Fruit fly (Drosophila melanogaster) whole organism, wandering third instar larva: Measurements from ENCODE around the gene dpr9.

Experiments
- Abd-B ChIP-seq: fragments of >200 bp; optimal IDR thresholded peaks from 2 replicates; lab custom pipeline; 2017; ENCODE audit warnings: missing biosample characterization, missing genetic modification characterization
- CG32264 ChIP-seq: fragments of 200-800 bp; sonication (Bioruptor generic); optimal IDR thresholded peaks from 2 replicates; lab custom pipeline; 2016; ENCODE audit warnings: missing biosample characterization, missing genetic modification characterization
- CG9705 ChIP-seq: fragments of 200-800 bp; sonication (Bioruptor generic); optimal IDR thresholded peaks from 2 replicates; lab custom pipeline; 2018; ENCODE audit warnings: missing biosample characterization, mild to moderate bottlenecking, missing genetic modification characterization
- CrebA ChIP-seq: fragments of 200-800 bp; sonication (Bioruptor generic); optimal IDR thresholded peaks from 2 replicates; lab custom pipeline; 2016; ENCODE audit warnings: missing biosample characterization, mild to moderate bottlenecking, missing genetic modification characterization, borderline replicate concordance
- Dfd ChIP-seq: fragments of >200 bp; optimal IDR thresholded peaks from 2 replicates; lab custom pipeline; 2017; ENCODE audit warnings: missing biosample characterization, missing genetic modification characterization
- Dif ChIP-seq: fragments of 200-275, 200-300 bp; sonication (Bioruptor generic); optimal IDR thresholded peaks from 2 replicates; lab custom pipeline; 2018; ENCODE audit warnings: missing biosample characterization, missing genetic modification characterization; ENCODE audit not compliant: partially characterized antibody
- Hnf4 ChIP-seq: fragments of 200-800 bp; sonication (Bioruptor generic); optimal IDR thresholded peaks from 2 replicates; lab custom pipeline; 2016; ENCODE audit warnings: missing biosample characterization, mild to moderate bottlenecking, missing genetic modification characterization
- Hr83 ChIP-seq: fragments of 200-300 bp; sonication (Bioruptor generic); optimal IDR thresholded peaks from 2 replicates; lab custom pipeline; 2016; ENCODE audit warnings: missing biosample characterization, mild to moderate bottlenecking, missing genetic modification characterization, moderate library complexity; ENCODE audit not compliant: poor library complexity, severe bottlenecking
- Jra ChIP-seq: sonication (Bioruptor generic); optimal IDR thresholded peaks from 2 replicates; lab custom pipeline; 2016; ENCODE audit warnings: missing biosample characterization, missing genetic modification characterization
- Mio ChIP-seq: sonication (Bioruptor generic); optimal IDR thresholded peaks from 2 replicates; lab custom pipeline; 2016; ENCODE audit warnings: missing biosample characterization, missing genetic modification characterization
- N ChIP-seq: fragments of >200 bp; optimal IDR thresholded peaks from 2 replicates; lab custom pipeline; 2018; ENCODE audit warnings: missing biosample characterization, missing external identifiers, missing genetic modification characterization
- Rel ChIP-seq, 2 experiments: fragments of 200-800 bp; sonication (Bioruptor generic) in 1 of 2; optimal IDR thresholded peaks; 2 replicates in 1 of 2; 3 replicates in 1 of 2; lab custom pipeline; 2016 to 2019; ENCODE audit warnings: mild to moderate bottlenecking in 2 of 2, missing biosample characterization in 2 of 2, missing genetic modification characterization in 2 of 2, moderate library complexity in 1 of 2
- Sp1 ChIP-seq: fragments of 200-800 bp; sonication (Bioruptor generic); optimal IDR thresholded peaks from 3 replicates; lab custom pipeline; 2019; ENCODE audit warnings: missing biosample characterization, mild to moderate bottlenecking, missing genetic modification characterization, moderate library complexity
- brk ChIP-seq: fragments of 200-800 bp; sonication (Bioruptor generic); optimal IDR thresholded peaks from 2 replicates; lab custom pipeline; 2016; ENCODE audit warnings: missing biosample characterization, mild to moderate bottlenecking, missing genetic modification characterization
- dl ChIP-seq, 2 experiments: fragments of 175-275, 200-275 bp in 1 of 2; fragments of 200-275 bp in 1 of 2; sonication (Bioruptor generic); optimal IDR thresholded peaks; lab custom pipeline; 2018; ENCODE audit warnings: mild to moderate bottlenecking in 2 of 2, missing biosample characterization in 2 of 2, missing genetic modification characterization in 2 of 2, moderate library complexity in 2 of 2; ENCODE audit not compliant: partially characterized antibody in 2 of 2, insufficient read depth in 1 of 2
- dmrt93B ChIP-seq: fragments of 200-800 bp; sonication (Bioruptor generic); optimal IDR thresholded peaks from 2 replicates; lab custom pipeline; 2018; ENCODE audit warnings: missing biosample characterization, mild to moderate bottlenecking, missing genetic modification characterization
- dsf ChIP-seq: sonication (Bioruptor generic); optimal IDR thresholded peaks from 2 replicates; lab custom pipeline; 2016; ENCODE audit warnings: missing biosample characterization, missing genetic modification characterization, borderline replicate concordance
- foxo ChIP-seq, 2 experiments: fragments of 200-800 bp; sonication (Bioruptor generic); optimal IDR thresholded peaks; 2 replicates in 1 of 2; 3 replicates in 1 of 2; lab custom pipeline; 2016 to 2017; ENCODE audit warnings: missing biosample characterization in 2 of 2, missing genetic modification characterization in 2 of 2
- fru ChIP-seq: fragments of 200-800 bp; sonication (Bioruptor generic); optimal IDR thresholded peaks from 3 replicates; lab custom pipeline; 2016; ENCODE audit warnings: missing biosample characterization, mild to moderate bottlenecking, missing genetic modification characterization
- h ChIP-seq: fragments of 200-800 bp; sonication (Bioruptor generic); optimal IDR thresholded peaks from 3 replicates; lab custom pipeline; 2016; ENCODE audit warnings: missing biosample characterization, mild to moderate bottlenecking, missing genetic modification characterization
- jim ChIP-seq: fragments of 175-275, 200-325 bp; sonication (Bioruptor generic); optimal IDR thresholded peaks from 2 replicates; lab custom pipeline; 2016; ENCODE audit warnings: missing biosample characterization, mild to moderate bottlenecking, missing genetic modification characterization
- lola ChIP-seq: fragments of >200 bp; optimal IDR thresholded peaks from 2 replicates; lab custom pipeline; 2017; ENCODE audit warnings: missing biosample characterization, missing genetic modification characterization
- pan ChIP-seq: fragments of >200 bp; optimal IDR thresholded peaks from 2 replicates; lab custom pipeline; 2017
- psq ChIP-seq: fragments of 200-800 bp; sonication (Bioruptor generic); optimal IDR thresholded peaks from 3 replicates; lab custom pipeline; 2017; ENCODE audit warnings: missing biosample characterization, mild to moderate bottlenecking, missing genetic modification characterization, moderate library complexity
- rgr ChIP-seq: fragments of 200-800 bp; sonication (Bioruptor generic); optimal IDR thresholded peaks from 3 replicates; lab custom pipeline; 2016; ENCODE audit warnings: missing biosample characterization, mild to moderate bottlenecking, missing genetic modification characterization
- sv ChIP-seq: fragments of 200-800 bp; sonication (Bioruptor generic); optimal IDR thresholded peaks from 3 replicates; lab custom pipeline; 2016; ENCODE audit warnings: missing biosample characterization, missing genetic modification characterization
- tai ChIP-seq: sonication (Bioruptor generic); optimal IDR thresholded peaks from 2 replicates; lab custom pipeline; 2016; ENCODE audit warnings: missing biosample characterization, missing genetic modification characterization

Gene dpr9

DNA sequence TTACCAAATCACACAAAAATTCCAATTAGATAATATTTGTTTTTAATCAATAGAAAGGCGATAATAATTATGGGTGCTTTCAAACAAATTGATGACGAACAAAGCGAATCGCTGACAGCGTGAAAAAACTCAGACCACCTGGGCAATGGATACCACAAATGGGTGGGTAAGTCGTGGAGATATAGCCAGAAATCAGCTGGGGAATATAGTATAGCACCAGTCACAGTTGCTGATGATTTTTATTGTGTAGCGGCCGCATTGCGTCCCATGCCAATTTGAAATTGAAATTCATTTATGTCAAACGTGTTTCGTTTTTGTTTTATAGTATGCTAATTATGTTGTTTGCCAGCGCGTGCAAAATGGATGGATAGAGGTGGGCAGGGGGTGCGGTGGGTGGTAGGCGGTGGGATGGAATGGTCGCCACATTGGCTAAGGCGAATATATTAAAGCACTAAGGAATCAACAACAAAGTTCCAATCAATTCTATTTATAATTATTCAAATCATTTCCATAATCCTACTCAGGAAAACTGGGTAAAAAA is 6.7 kb upstream of the dpr9 start:
- TF ChIP-seq Hr83 (GFP tag; lab: Kevin White, UChicago) (no peak), lola (GFP tag; lab: Kevin White, UChicago) (no peak), dl (GFP tag; optimal IDR thresholded peaks at IDR 0.05; lab: Kevin White, UChicago; ENCODE audit: insufficient read depth in 1 of 2, partially characterized antibody in 2 of 2) (no peak), CG32264 (GFP tag; lab: Kevin White, UChicago) (no peak), h (GFP tag; lab: Kevin White, UChicago) (no peak), Dif (GFP tag; lab: Kevin White, UChicago) (no peak), Sp1 (GFP tag; lab: Kevin White, UChicago) (no peak), Hnf4 (GFP tag; lab: Kevin White, UChicago) (no peak), Rel (GFP tag; optimal IDR thresholded peaks at IDR 0.05; lab: Kevin White, UChicago) (no peak), Rel (tag; optimal IDR thresholded peaks at IDR 0.05; lab: Kevin White, UChicago) (no peak), Abd-B (GFP tag; lab: Kevin White, UChicago) (no peak), pan (lab: Kevin White, UChicago) (no peak), CrebA (GFP tag; lab: Kevin White, UChicago) (no peak), dsf (GFP tag; lab: Kevin White, UChicago) (no peak), rgr (no peak), fru (GFP tag; lab: Kevin White, UChicago) (no peak), Mio (GFP tag; lab: Kevin White, UChicago) (no peak), sv (GFP tag; lab: Kevin White, UChicago) (no peak), CG9705 (GFP tag; lab: Kevin White, UChicago) (no peak)

DNA sequence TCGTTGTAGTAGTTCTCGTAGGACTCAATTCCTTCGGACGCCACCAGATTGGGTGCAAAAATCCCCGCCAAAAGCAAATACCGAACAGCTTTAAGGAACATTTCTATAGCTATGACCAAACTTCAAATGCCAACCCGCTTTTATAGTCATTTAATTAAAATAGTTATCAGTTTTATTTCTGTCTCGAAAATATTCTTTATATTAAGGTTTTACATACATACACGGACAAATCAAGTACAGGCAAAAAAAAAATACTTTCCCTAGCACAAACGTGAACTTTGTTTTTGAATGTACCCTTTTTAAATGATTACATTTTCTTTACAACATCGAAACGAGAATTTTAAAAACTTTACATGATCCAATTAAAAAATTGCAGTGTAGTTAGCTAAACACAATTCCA is 2.2 kb upstream of the dpr9 start, which contains the start of gene CG6974:
Gene CG6974, minus strand, starts transcription at position 101 of the 400 bp plus-strand sequence.
- TF ChIP-seq jim (GFP tag; lab: Kevin White, UChicago) (no peak), brk (GFP tag; lab: Kevin White, UChicago) (no peak), Hr83 (GFP tag; lab: Kevin White, UChicago) (no peak)

DNA sequence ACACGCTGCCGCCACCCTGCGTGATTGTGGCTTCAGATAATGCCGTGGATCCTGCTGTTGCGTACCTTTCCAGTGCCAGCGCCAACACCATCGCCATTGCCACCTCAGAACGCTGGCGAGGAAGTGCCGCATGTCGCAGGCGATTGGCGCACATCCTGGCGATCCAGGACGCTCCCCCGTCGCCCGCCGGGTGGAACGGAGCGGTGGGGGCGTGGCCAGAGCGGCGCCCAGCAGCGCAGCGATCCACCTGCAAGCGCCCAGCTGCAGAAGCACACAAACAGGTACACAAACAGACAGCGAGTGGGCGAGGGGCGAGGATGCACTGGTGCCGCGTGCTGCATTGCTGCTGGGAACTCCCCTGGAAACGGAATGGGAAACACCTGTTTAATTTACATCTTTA is 19.8 kb downstream of the dpr9 start:
- peak; percentile 97 for TF ChIP-seq Dfd (GFP tag; lab: Kevin White, UChicago)
- no peak for TF ChIP-seq psq (GFP tag; lab: Kevin White, UChicago)

DNA sequence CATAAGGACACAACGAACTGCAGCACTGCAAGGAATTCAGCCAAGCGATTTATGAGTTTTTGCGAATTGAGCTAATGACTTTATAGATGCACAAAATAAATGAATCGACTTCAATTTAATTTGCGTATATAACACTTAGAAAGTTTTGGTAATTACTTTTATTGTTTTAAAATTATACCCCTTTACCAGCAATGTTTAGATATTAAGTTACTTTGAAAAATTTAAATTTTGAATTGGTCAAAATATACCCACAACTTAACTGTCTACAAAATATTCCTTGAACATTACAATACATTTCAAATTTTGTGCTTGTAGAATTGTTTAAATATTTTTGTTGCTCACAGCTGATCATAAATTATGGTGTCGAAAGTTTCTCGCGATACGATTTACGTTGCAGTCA is 39.9 kb downstream of the dpr9 start, which contains the start of gene RpL10Aa:
Gene RpL10Aa, plus strand, starts transcription at position 301 of the 400 bp plus-strand sequence.
- no peak for TF ChIP-seq Hr83 (GFP tag; lab: Kevin White, UChicago)
- TF ChIP-seq Jra (GFP tag; lab: Kevin White, UChicago): no peak
- TF ChIP-seq pan (lab: Kevin White, UChicago): no peak
- no peak for TF ChIP-seq CG9705 (GFP tag; lab: Kevin White, UChicago)
- TF ChIP-seq Dfd (GFP tag; lab: Kevin White, UChicago): no peak
- no peak for TF ChIP-seq dmrt93B (GFP tag; lab: Kevin White, UChicago)
- TF ChIP-seq N (GFP tag; lab: Kevin White, UChicago): no peak
- no peak for TF ChIP-seq psq (GFP tag; lab: Kevin White, UChicago)

DNA sequence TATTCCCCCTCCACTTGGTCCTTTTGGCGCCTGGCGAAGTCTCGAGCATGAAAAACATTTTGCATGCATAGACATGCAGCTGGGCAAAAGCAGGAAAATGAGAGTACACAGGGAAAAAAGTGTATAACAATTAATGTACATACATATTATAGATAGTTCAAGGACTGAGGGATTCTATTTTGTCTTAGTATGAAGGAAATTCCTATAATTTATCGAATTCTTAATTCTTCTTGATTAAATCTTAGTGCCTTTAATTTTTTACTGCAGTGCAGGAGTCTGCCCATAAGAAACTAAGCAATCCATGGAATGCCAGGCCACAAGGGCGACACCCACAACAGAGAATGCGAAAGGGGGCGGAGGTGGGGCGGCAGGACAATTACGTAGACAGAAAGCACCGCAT is 45.3 kb downstream of the dpr9 start:
- TF ChIP-seq pan (lab: Kevin White, UChicago) (no peak), Hr83 (GFP tag; lab: Kevin White, UChicago) (no peak), foxo (GFP tag; optimal IDR thresholded peaks at IDR 0.05; lab: Kevin White, UChicago) (no peak), Hnf4 (GFP tag; lab: Kevin White, UChicago) (no peak), tai (GFP tag; lab: Kevin White, UChicago) (no peak), Dfd (GFP tag; lab: Kevin White, UChicago) (no peak)

DNA sequence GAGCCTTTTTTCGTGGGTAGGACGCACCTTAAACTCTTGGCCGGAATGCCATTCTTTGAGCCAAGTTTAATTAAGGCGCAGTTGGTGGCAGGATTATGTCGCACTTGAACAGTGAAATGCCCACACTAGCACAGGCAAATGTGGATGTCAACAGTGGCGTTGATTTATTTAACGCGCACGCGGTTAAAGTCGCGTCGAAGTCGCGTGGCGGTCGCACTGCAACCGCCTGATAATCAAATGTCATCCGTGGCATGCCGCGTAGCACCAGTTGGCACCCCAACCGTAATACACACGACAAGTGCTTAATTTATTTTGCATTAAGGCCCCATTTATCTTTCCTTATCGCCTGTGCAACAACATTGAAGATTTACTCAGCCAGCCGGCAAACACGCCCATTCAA is 52.8 kb downstream of the dpr9 start:
- TF ChIP-seq CG9705 (GFP tag; lab: Kevin White, UChicago): no peak
- no peak for TF ChIP-seq CG32264 (GFP tag; lab: Kevin White, UChicago)
- no peak for TF ChIP-seq pan (lab: Kevin White, UChicago)
- no peak for TF ChIP-seq Sp1 (GFP tag; lab: Kevin White, UChicago)
- no peak for TF ChIP-seq foxo (GFP tag; optimal IDR thresholded peaks at IDR 0.05; lab: Kevin White, UChicago)
- no peak for TF ChIP-seq psq (GFP tag; lab: Kevin White, UChicago)
- no peak for TF ChIP-seq sv (GFP tag; lab: Kevin White, UChicago)
